Worm (Caenorhabditis elegans) whole organism, L3 larva: ENCODE results near the gene VY10G11R.1.

ENCODE experiments used
- ZK546.5 ChIP-seq: sonication (generic microtip); optimal IDR thresholded peaks from 2 replicates; lab custom pipeline; 2017; ENCODE audit warnings: missing biosample characterization, missing genetic modification characterization
- ceh-82 ChIP-seq: fragments of 150-350 bp; optimal IDR thresholded peaks from 2 replicates; lab custom pipeline; 2014; ENCODE audit warnings: missing biosample characterization, missing genetic modification characterization
- elt-2 ChIP-seq: sonication (generic microtip); optimal IDR thresholded peaks from 2 replicates; lab custom pipeline; 2016; ENCODE audit warnings: missing genetic modification reagents, mild to moderate bottlenecking, missing genetic modification characterization, missing compliant biosample characterization
- fkh-10 ChIP-seq: sonication (generic microtip); optimal IDR thresholded peaks from 2 replicates; lab custom pipeline; 2017; ENCODE audit warnings: missing biosample characterization, missing genetic modification reagents, missing genetic modification characterization
- lin-39 ChIP-seq: fragments of 150-350 bp; optimal IDR thresholded peaks from 2 replicates; lab custom pipeline; 2018; ENCODE audit warnings: missing biosample characterization, missing genetic modification reagents, missing genetic modification characterization
- nhr-23 ChIP-seq: fragments of 150-350 bp; optimal IDR thresholded peaks from 2 replicates; lab custom pipeline; 2014; ENCODE audit warnings: missing biosample characterization, missing genetic modification reagents, missing genetic modification characterization
- nhr-237 ChIP-seq: fragments of 150-350 bp; optimal IDR thresholded peaks from 2 replicates; lab custom pipeline; 2014; ENCODE audit warnings: missing biosample characterization, missing genetic modification characterization
- nhr-28 ChIP-seq: fragments of 150-350 bp; optimal IDR thresholded peaks from 2 replicates; lab custom pipeline; 2014; ENCODE audit warnings: missing biosample characterization, missing genetic modification characterization
- skn-1 ChIP-seq: fragments of 150-350 bp; optimal IDR thresholded peaks from 2 replicates; lab custom pipeline; 2014; ENCODE audit warnings: missing biosample characterization, missing genetic modification characterization
- snpc-4 ChIP-seq: fragments of 150-350 bp; optimal IDR thresholded peaks from 2 replicates; lab custom pipeline; 2014; ENCODE audit warnings: missing biosample characterization, missing genetic modification characterization
- unc-62 ChIP-seq: fragments of 150-350 bp; sonication (generic microtip); optimal IDR thresholded peaks from 4 replicates; lab custom pipeline; 2014; ENCODE audit warnings: missing biosample characterization, missing genetic modification reagents, missing genetic modification characterization
- zag-1 ChIP-seq: fragments of 150-350 bp; optimal IDR thresholded peaks from 2 replicates; lab custom pipeline; 2014; ENCODE audit warnings: missing biosample characterization, missing genetic modification characterization
- ztf-11 ChIP-seq: fragments of 150-350 bp; optimal IDR thresholded peaks from 2 replicates; lab custom pipeline; 2014; ENCODE audit warnings: missing biosample characterization, missing genetic modification characterization

DNA sequence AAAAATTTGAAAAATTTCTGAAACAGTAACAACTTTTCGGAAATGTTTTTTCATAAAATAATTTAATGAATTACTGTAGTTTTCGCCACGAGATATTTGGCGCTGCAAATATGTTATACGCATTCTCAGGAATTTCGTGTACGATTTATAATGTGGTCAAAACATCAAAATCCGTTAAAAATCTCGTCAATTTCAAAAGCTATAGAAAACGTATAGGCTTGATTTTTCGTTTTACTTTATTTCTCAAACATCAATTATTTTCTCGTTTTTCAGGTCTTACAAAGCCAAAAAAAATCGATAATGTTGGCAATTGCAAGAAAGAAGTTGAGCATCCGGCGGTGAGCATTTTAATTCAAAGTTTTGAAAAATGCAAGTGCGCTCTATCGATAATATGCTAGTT lies 27.8 kb downstream of the VY10G11R.1 start, which contains the start of gene dlc-4:
- TF ChIP-seq lin-39 (tag; lab: Kevin White, UChicago) (no peak), ztf-11 (tag; lab: Kevin White, UChicago) (no peak), ZK546.5 (tag; lab: Kevin White, UChicago) (no peak), skn-1 (tag; lab: Kevin White, UChicago) (no peak), elt-2 (tag; lab: Kevin White, UChicago) (no peak), snpc-4 (no peak), nhr-28 (tag; lab: Kevin White, UChicago) (no peak), nhr-237 (tag; lab: Kevin White, UChicago) (no peak), zag-1 (tag; lab: Kevin White, UChicago) (no peak), fkh-10 (GFP tag; lab: Kevin White, UChicago) (no peak), unc-62 (GFP tag; lab: Kevin White, UChicago) (no peak), nhr-23 (no peak), ceh-82 (tag; lab: Kevin White, UChicago) (no peak)
